Worm (Caenorhabditis elegans): ENCODE measurements around the gene R01E6.7.

DNA sequence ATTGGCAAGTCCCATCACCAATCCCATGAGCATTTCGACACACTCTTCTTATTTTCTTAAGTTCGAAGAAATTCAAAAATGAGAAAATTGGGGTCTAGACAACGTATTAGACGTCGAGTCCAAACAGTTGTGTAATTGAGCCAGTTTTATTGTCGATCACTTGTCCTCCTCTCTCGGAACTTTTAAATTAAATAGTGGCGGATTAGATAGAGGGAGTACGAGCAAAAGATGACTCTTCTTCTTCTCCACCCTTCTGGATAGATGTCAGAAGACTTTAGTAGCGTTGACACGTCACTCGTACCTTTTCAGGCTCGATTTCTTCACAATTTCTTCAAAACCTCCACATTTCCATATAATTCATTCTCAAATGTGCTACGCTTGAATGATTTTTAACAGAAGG lies 45.4 kb upstream of the R01E6.7 start:
- TF ChIP-seq snpc-4 (tag; optimal IDR thresholded peaks at IDR 0.05) (no peak), mbf-1 (tag; optimal IDR thresholded peaks at IDR 0.05) (no peak), unc-62 (GFP tag; optimal IDR thresholded peaks at IDR 0.05) (no peak), lin-13 (GFP tag; optimal IDR thresholded peaks at IDR 0.05) (no peak), dmd-4 (tag; optimal IDR thresholded peaks at IDR 0.05) (no peak)

Measured in whole organism, L2 larva.